Worm (Caenorhabditis elegans): ENCODE measurements around the gene srt-37.
"Not testable (repeated sequence)": the region's sequence is repeated elsewhere in the genome, so short reads cannot be mapped to it uniquely, and the experiment has no call there.

Gene srt-37

ce11 chrV:4293425-4293824 is 11.8 kb upstream of the srt-37 start, which contains the start of gene srh-194:
Gene srh-194 (minus strand): TSS chrV:4293525.
- TF ChIP-seq madf-9 (GFP tag; conservative IDR thresholded peaks at IDR 0.05); ceh-62 (tag; optimal IDR thresholded peaks at IDR 0.05); lim-7 (GFP tag; IDR thresholded peaks at IDR 0.05): not testable (repeated sequence)

ce11 chrV:4290093-4290492 is 8.5 kb upstream of the srt-37 start, which contains the start of gene srh-193:
Gene srh-193 (minus strand): TSS chrV:4290193.
- peak; percentile 0 for TF ChIP-seq aha-1 (tag)

- TF ChIP-seq nhr-237 (tag; optimal IDR thresholded peaks at IDR 0.05); hmg-1.1 (GFP tag; IDR thresholded peaks at IDR 0.05); mdl-1 (tag; optimal IDR thresholded peaks at IDR 0.05): not testable (repeated sequence)
Measured at ce11 chrV:4284737-4285136, 3.1 kb upstream of the srt-37 start, which contains the start of gene srt-19. Gene srt-19 (plus strand): TSS chrV:4285037.

ce11 chrV:4278735-4279134 is 2.9 kb downstream of the srt-37 start, which contains the start of gene srt-20:
Gene srt-20 (minus strand): TSS chrV:4278835.
- not testable (repeated sequence) for TF ChIP-seq php-3 (GFP tag; IDR thresholded peaks at IDR 0.05); unc-62 (GFP tag; optimal IDR thresholded peaks at IDR 0.05 in 1 of 2); unc-62 (tag; optimal IDR thresholded peaks at IDR 0.05); dve-1 (tag; optimal IDR thresholded peaks at IDR 0.05; ENCODE audit: insufficient read depth)

- no peak for TF ChIP-seq snpc-1.2 (GFP tag; IDR thresholded peaks at IDR 0.05)
- peak in 1 of 2 experiments; percentile 91 for TF ChIP-seq unc-62 (GFP tag; optimal IDR thresholded peaks at IDR 0.05 in 1 of 2)
- TF ChIP-seq unc-62 (tag; optimal IDR thresholded peaks at IDR 0.05), result no peak
- no peak for TF ChIP-seq lin-13 (GFP tag; optimal IDR thresholded peaks at IDR 0.05)
- TF ChIP-seq aha-1 (tag), result peak; percentile 40
- TF ChIP-seq ceh-62 (tag; optimal IDR thresholded peaks at IDR 0.05), result no peak
- TF ChIP-seq gei-8 (GFP tag; optimal IDR thresholded peaks at IDR 0.05), result no peak
Measured at ce11 chrV:4273372-4273771, 8.2 kb downstream of the srt-37 start.

ce11 chrV:4271258-4271657 is 10.3 kb downstream of the srt-37 start, which contains the start of gene srt-38:
Gene srt-38 (minus strand): TSS chrV:4271358.
- TF ChIP-seq daf-19 (GFP tag; conservative IDR thresholded peaks at IDR 0.05); F44E2.7 (GFP tag; IDR thresholded peaks at IDR 0.05); madf-5 (GFP tag; IDR thresholded peaks at IDR 0.05): not testable (repeated sequence)

- not testable (repeated sequence) for TF ChIP-seq ZK546.5 (tag; optimal IDR thresholded peaks at IDR 0.05); lin-13 (GFP tag; optimal IDR thresholded peaks at IDR 0.05); lin-1 (GFP tag; IDR thresholded peaks at IDR 0.05)
Measured at ce11 chrV:4268213-4268612, 13.4 kb downstream of the srt-37 start, which contains the start of gene srt-36. Gene srt-36 (minus strand): TSS chrV:4268313.

- no peak for TF ChIP-seq zip-2 (tag; optimal IDR thresholded peaks at IDR 0.05)
- peak; percentile 46 for TF ChIP-seq aha-1 (tag)
Measured at ce11 chrV:4264516-4264915, 17.1 kb downstream of the srt-37 start, which contains the start of gene srt-35. Gene srt-35 (minus strand): TSS chrV:4264616.

- TF ChIP-seq unc-62 (GFP tag; optimal IDR thresholded peaks at IDR 0.05 in 1 of 2), result peak in 1 of 2 experiments; percentile 92
- no peak for TF ChIP-seq unc-62 (tag; optimal IDR thresholded peaks at IDR 0.05)
- TF ChIP-seq ceh-32 (tag; optimal IDR thresholded peaks at IDR 0.05; ENCODE audit: poor library complexity), result no peak
Measured at ce11 chrV:4261385-4261784, 20.2 kb downstream of the srt-37 start.

- TF ChIP-seq nhr-11 (tag; optimal IDR thresholded peaks at IDR 0.05) (no peak), lin-13 (GFP tag; optimal IDR thresholded peaks at IDR 0.05) (no peak), F26F4.8 (GFP tag; conservative IDR thresholded peaks at IDR 0.05) (no peak), spr-1 (tag; optimal IDR thresholded peaks at IDR 0.05) (no peak), ama-1 (optimal IDR thresholded peaks at IDR 0.05) (no peak), ceh-32 (tag; optimal IDR thresholded peaks at IDR 0.05; ENCODE audit: poor library complexity) (no peak), php-3 (GFP tag; IDR thresholded peaks at IDR 0.05) (no peak), pqm-1 (tag; optimal IDR thresholded peaks at IDR 0.05) (no peak), Y75B8A.6 (GFP tag; IDR thresholded peaks at IDR 0.05) (no peak), zfp-2 (tag; optimal IDR thresholded peaks at IDR 0.05) (no peak), attf-4 (tag; optimal IDR thresholded peaks at IDR 0.05) (no peak), zag-1 (tag; optimal IDR thresholded peaks at IDR 0.05) (no peak), dve-1 (tag; optimal IDR thresholded peaks at IDR 0.05; ENCODE audit: insufficient read depth) (no peak), nhr-6 (tag; optimal IDR thresholded peaks at IDR 0.05) (no peak), mxl-3 (GFP tag; optimal IDR thresholded peaks at IDR 0.05) (no peak), ceh-28 (tag; optimal IDR thresholded peaks at IDR 0.05) (no peak)
Measured at ce11 chrV:4260090-4260489, 21.5 kb downstream of the srt-37 start, which contains the start of gene srt-3. Gene srt-3 (minus strand): TSS chrV:4260190.

Data from whole organism, L4 larva.